Worm (Caenorhabditis elegans) whole organism, L2 larva: ENCODE measurements around the gene Y57A10A.4.
"Not testable (repeated sequence)": the region's sequence is repeated elsewhere in the genome, so short reads cannot be mapped to it uniquely, and the experiment has no call there.

ENCODE experiments used
- C34F6.9 ChIP-seq: fragments of 150-350 bp; optimal IDR thresholded peaks from 2 replicates; lab custom pipeline; 2014; ENCODE audit warnings: missing biosample characterization, missing genetic modification characterization
- F13H6.1 ChIP-seq: sonication (generic microtip); optimal IDR thresholded peaks from 2 replicates; lab custom pipeline; 2016; ENCODE audit warnings: missing genetic modification characterization, missing compliant biosample characterization
- R02D3.7 ChIP-seq: fragments of 150-350 bp; optimal IDR thresholded peaks from 2 replicates; lab custom pipeline; 2014; ENCODE audit warnings: missing biosample characterization, missing genetic modification characterization
- Y55F3AM.14 ChIP-seq: fragments of 200-800 bp; sonication (Bioruptor generic); optimal IDR thresholded peaks from 2 replicates; lab custom pipeline; 2018; ENCODE audit warnings: mild to moderate bottlenecking, missing genetic modification characterization, missing compliant biosample characterization
- ZK546.5 ChIP-seq: sonication (generic microtip); optimal IDR thresholded peaks from 2 replicates; lab custom pipeline; 2017; ENCODE audit warnings: missing biosample characterization, missing genetic modification characterization
- alr-1 ChIP-seq: fragments of 150-350 bp; optimal IDR thresholded peaks from 2 replicates; lab custom pipeline; 2014; ENCODE audit warnings: missing biosample characterization, missing genetic modification characterization
- aly-2 ChIP-seq: fragments of 150-350 bp; optimal IDR thresholded peaks from 2 replicates; lab custom pipeline; 2014; ENCODE audit warnings: missing biosample characterization, missing genetic modification characterization
- ama-1 ChIP-seq: fragments of 150-350 bp; optimal IDR thresholded peaks from 2 replicates; lab custom pipeline; 2018; ENCODE audit warnings: inconsistent platforms
- blmp-1 ChIP-seq: sonication (generic microtip); optimal IDR thresholded peaks from 2 replicates; lab custom pipeline; 2017; ENCODE audit warnings: missing genetic modification characterization, mild to moderate bottlenecking, missing compliant biosample characterization, antibody characterized with exemption, moderate library complexity; ENCODE audit not compliant: insufficient read depth
- ceh-16 ChIP-seq: fragments of 150-350 bp; optimal IDR thresholded peaks from 2 replicates; lab custom pipeline; 2014; ENCODE audit warnings: missing biosample characterization, missing genetic modification characterization
- ceh-82 ChIP-seq: fragments of 150-350 bp; optimal IDR thresholded peaks from 2 replicates; lab custom pipeline; 2014; ENCODE audit warnings: missing biosample characterization, missing genetic modification characterization
- crh-2 ChIP-seq: sonication (generic microtip); optimal IDR thresholded peaks from 2 replicates; lab custom pipeline; 2017; ENCODE audit warnings: missing biosample characterization, missing genetic modification characterization
- dmd-4 ChIP-seq: sonication (generic microtip); optimal IDR thresholded peaks from 2 replicates; lab custom pipeline; 2017; ENCODE audit warnings: missing biosample characterization, missing genetic modification characterization
- egl-27 ChIP-seq: sonication (generic microtip); optimal IDR thresholded peaks from 3 replicates; lab custom pipeline; 2017; ENCODE audit warnings: missing biosample characterization, missing genetic modification reagents, missing genetic modification characterization
- elt-1 ChIP-seq: fragments of 150-350 bp; optimal IDR thresholded peaks from 2 replicates; lab custom pipeline; 2014; ENCODE audit warnings: missing biosample characterization, missing genetic modification characterization
- elt-3 ChIP-seq: sonication (generic microtip); optimal IDR thresholded peaks from 2 replicates; lab custom pipeline; 2017; ENCODE audit warnings: missing biosample characterization, missing genetic modification characterization
- fos-1 ChIP-seq: fragments of 150-350 bp; optimal IDR thresholded peaks from 2 replicates; lab custom pipeline; 2014; ENCODE audit warnings: missing biosample characterization, missing genetic modification characterization
- gmeb-1 ChIP-seq: fragments of 150-350 bp; optimal IDR thresholded peaks from 2 replicates; lab custom pipeline; 2014; ENCODE audit warnings: missing biosample characterization, missing genetic modification characterization
- lin-11 ChIP-seq: fragments of 150-350 bp; sonication (generic microtip); optimal IDR thresholded peaks from 2 replicates; lab custom pipeline; 2014; ENCODE audit warnings: missing biosample characterization, missing genetic modification characterization, inconsistent platforms, mixed read lengths
- lin-13 ChIP-seq: fragments of 150-350 bp; optimal IDR thresholded peaks from 2 replicates; lab custom pipeline; 2014; ENCODE audit warnings: missing biosample characterization, missing genetic modification reagents, missing genetic modification characterization
- lin-39 ChIP-seq: fragments of 150-350 bp; optimal IDR thresholded peaks from 2 replicates; lab custom pipeline; 2014; ENCODE audit warnings: missing biosample characterization, missing genetic modification reagents, missing genetic modification characterization
- lsy-2 ChIP-seq, 2 experiments: fragments of 150-350 bp in 1 of 2; sonication (generic microtip) in 1 of 2; optimal IDR thresholded peaks; 2 replicates each; lab custom pipeline; 2014 to 2017; ENCODE audit warnings: missing biosample characterization in 2 of 2, missing genetic modification characterization in 2 of 2
- mab-5 ChIP-seq: fragments of 150-350 bp; optimal IDR thresholded peaks from 2 replicates; lab custom pipeline; 2014; ENCODE audit warnings: missing biosample characterization, missing genetic modification characterization
- mbf-1 ChIP-seq: sonication (generic microtip); optimal IDR thresholded peaks from 2 replicates; lab custom pipeline; 2017; ENCODE audit warnings: missing biosample characterization, missing genetic modification characterization
- mdl-1 ChIP-seq, 2 experiments: fragments of 150-350 bp in 1 of 2; sonication (generic microtip) in 1 of 2; optimal IDR thresholded peaks; 2 replicates each; lab custom pipeline; 2017; ENCODE audit warnings: missing biosample characterization in 2 of 2, missing genetic modification characterization in 2 of 2
- nhr-10 ChIP-seq: sonication (generic microtip); optimal IDR thresholded peaks from 2 replicates; lab custom pipeline; 2017; ENCODE audit warnings: missing biosample characterization, missing genetic modification characterization
- nhr-11 ChIP-seq: fragments of 150-350 bp; optimal IDR thresholded peaks from 2 replicates; lab custom pipeline; 2014; ENCODE audit warnings: missing biosample characterization, missing genetic modification characterization
- nhr-12 ChIP-seq: fragments of 150-350 bp; optimal IDR thresholded peaks from 2 replicates; lab custom pipeline; 2014; ENCODE audit warnings: missing biosample characterization, missing genetic modification characterization
- nhr-129 ChIP-seq: fragments of 150-350 bp; optimal IDR thresholded peaks from 2 replicates; lab custom pipeline; 2014; ENCODE audit warnings: missing biosample characterization, missing genetic modification characterization
- nhr-21 ChIP-seq: fragments of 150-350 bp; optimal IDR thresholded peaks from 2 replicates; lab custom pipeline; 2014; ENCODE audit warnings: missing biosample characterization, missing genetic modification characterization
- nhr-23 ChIP-seq: fragments of 150-350 bp; optimal IDR thresholded peaks from 2 replicates; lab custom pipeline; 2014; ENCODE audit warnings: missing biosample characterization, missing genetic modification reagents, missing genetic modification characterization
- nhr-237 ChIP-seq: fragments of 150-350 bp; optimal IDR thresholded peaks from 2 replicates; lab custom pipeline; 2014; ENCODE audit warnings: missing biosample characterization, missing genetic modification characterization
- nhr-25 ChIP-seq: fragments of 150-350 bp; sonication (generic microtip); optimal IDR thresholded peaks from 3 replicates; lab custom pipeline; 2014; ENCODE audit warnings: missing biosample characterization, missing genetic modification characterization
- nhr-6 ChIP-seq: fragments of 150-350 bp; optimal IDR thresholded peaks from 2 replicates; lab custom pipeline; 2014; ENCODE audit warnings: missing biosample characterization, missing genetic modification characterization
- nhr-77 ChIP-seq: fragments of 150-350 bp; optimal IDR thresholded peaks from 2 replicates; lab custom pipeline; 2014; ENCODE audit warnings: missing biosample characterization, missing genetic modification characterization
- peb-1 ChIP-seq: fragments of 150-350 bp; optimal IDR thresholded peaks from 2 replicates; lab custom pipeline; 2014; ENCODE audit warnings: missing biosample characterization, missing genetic modification characterization
- sem-4 ChIP-seq: fragments of 150-350 bp; optimal IDR thresholded peaks from 2 replicates; lab custom pipeline; 2014; ENCODE audit warnings: missing biosample characterization, missing genetic modification reagents, missing genetic modification characterization
- skn-1 ChIP-seq: sonication (generic microtip); optimal IDR thresholded peaks from 2 replicates; lab custom pipeline; 2017; ENCODE audit warnings: missing biosample characterization, missing genetic modification characterization
- sma-3 ChIP-seq: sonication (generic microtip); optimal IDR thresholded peaks from 2 replicates; lab custom pipeline; 2016; ENCODE audit warnings: missing genetic modification reagents, missing genetic modification characterization, missing compliant biosample characterization
- sma-9 ChIP-seq, 2 experiments: fragments of 150-350 bp in 1 of 2; sonication (generic microtip) in 1 of 2; optimal IDR thresholded peaks; 2 replicates each; lab custom pipeline; 2014 to 2016; ENCODE audit warnings: missing genetic modification characterization in 2 of 2, mild to moderate bottlenecking in 1 of 2, missing biosample characterization in 1 of 2, missing compliant biosample characterization in 1 of 2, missing genetic modification reagents in 1 of 2, moderate library complexity in 1 of 2
- snpc-4 ChIP-seq: fragments of 150-350 bp; optimal IDR thresholded peaks from 2 replicates; lab custom pipeline; 2014; ENCODE audit warnings: missing biosample characterization, missing genetic modification characterization
- unc-39 ChIP-seq: fragments of 150-350 bp; optimal IDR thresholded peaks from 2 replicates; lab custom pipeline; 2014; ENCODE audit warnings: missing biosample characterization, missing genetic modification characterization
- unc-55 ChIP-seq: fragments of 150-350 bp; sonication (generic microtip); optimal IDR thresholded peaks from 3 replicates; lab custom pipeline; 2014; ENCODE audit warnings: missing biosample characterization, missing genetic modification reagents, missing genetic modification characterization
- unc-62 ChIP-seq: fragments of 150-350 bp; optimal IDR thresholded peaks from 2 replicates; lab custom pipeline; 2014; ENCODE audit warnings: missing biosample characterization, missing genetic modification reagents, missing genetic modification characterization
- zag-1 ChIP-seq: fragments of 150-350 bp; optimal IDR thresholded peaks from 2 replicates; lab custom pipeline; 2014; ENCODE audit warnings: missing biosample characterization, missing genetic modification characterization
- ztf-1 ChIP-seq: fragments of 200-800 bp; sonication (Bioruptor generic); conservative IDR thresholded peaks from 2 replicates; pipeline ENCODE4 v1.3.6; 2022; ENCODE audit warnings: missing genetic modification characterization, missing compliant biosample characterization
- ztf-11 ChIP-seq: sonication (generic microtip); optimal IDR thresholded peaks from 2 replicates; lab custom pipeline; 2017; ENCODE audit warnings: missing biosample characterization, missing genetic modification characterization
- ztf-4 ChIP-seq: fragments of 150-350 bp; optimal IDR thresholded peaks from 2 replicates; lab custom pipeline; 2014; ENCODE audit warnings: missing biosample characterization, missing genetic modification characterization

Y57A10A.4 gene

ce11 chrII:12151640-12152039 is at the start of gene Y57A10A.4:
Gene Y57A10A.4, plus strand, starts transcription at chrII:12151940.
- not testable (repeated sequence) for TF ChIP-seq blmp-1 (tag; lab: Kevin White, UChicago); ztf-1 (GFP tag; lab: Robert Waterston, UW); dmd-4
- TF ChIP-seq, all 48 proteins: peak for 0; not testable (repeated sequence) for 48

DNA sequence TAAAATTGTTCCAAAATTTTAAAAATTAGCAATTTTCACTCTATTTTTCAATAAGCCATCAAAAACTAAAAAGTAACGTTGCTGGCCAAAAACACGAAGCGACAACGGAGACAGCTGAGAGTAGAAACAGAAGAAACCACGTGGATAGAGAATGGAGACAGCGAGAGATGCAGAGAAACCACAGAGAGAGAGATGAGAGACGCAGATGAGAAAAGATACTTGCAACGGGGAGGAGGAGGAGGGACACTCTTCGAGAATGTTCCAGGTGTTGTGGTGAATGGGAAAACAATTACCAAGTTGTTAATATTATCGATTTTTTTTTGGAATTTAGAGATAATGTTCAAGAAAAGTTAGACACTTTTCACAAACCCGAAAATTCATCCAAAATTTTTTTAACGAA is 49.4 kb upstream of the Y57A10A.4 start:
- TF ChIP-seq nhr-25 (peak; percentile 92), aly-2 (tag; lab: Kevin White, UChicago) (no peak), F13H6.1 (tag; lab: Kevin White, UChicago) (peak; percentile 94), nhr-11 (tag; lab: Kevin White, UChicago) (no peak), mdl-1 (tag; optimal IDR thresholded peaks at IDR 0.05; lab: Kevin White, UChicago) (peak; percentile 83 to 98), lin-11 (peak; percentile 76), nhr-129 (tag; lab: Kevin White, UChicago) (peak; percentile 95), crh-2 (peak; percentile 99), fos-1 (tag; lab: Kevin White, UChicago) (peak; percentile 94), R02D3.7 (no peak), ZK546.5 (tag; lab: Kevin White, UChicago) (peak; percentile 39), sma-3 (GFP tag; lab: Kevin White, UChicago) (peak; percentile 96), nhr-6 (tag; lab: Kevin White, UChicago) (peak; percentile 94), mbf-1 (no peak), ztf-11 (tag; lab: Kevin White, UChicago) (no peak), lin-13 (peak; percentile 90), ztf-4 (tag; lab: Kevin White, UChicago) (peak; percentile 97), sma-9 (GFP tag; optimal IDR thresholded peaks at IDR 0.05; lab: Kevin White, UChicago) (peak; percentile 91), sma-9 (tag; optimal IDR thresholded peaks at IDR 0.05; lab: Kevin White, UChicago) (no peak), elt-1 (tag; lab: Kevin White, UChicago) (no peak), skn-1 (peak; percentile 71), zag-1 (tag; lab: Kevin White, UChicago) (peak; percentile 71), ztf-1 (GFP tag; lab: Robert Waterston, UW) (no peak), alr-1 (tag; lab: Kevin White, UChicago) (no peak), ceh-16 (tag; lab: Kevin White, UChicago) (peak; percentile 13), dmd-4 (no peak), C34F6.9 (peak; percentile 100), snpc-4 (tag; lab: Kevin White, UChicago) (peak; percentile 86), mab-5 (tag; lab: Kevin White, UChicago) (peak; percentile 85), peb-1 (tag; lab: Kevin White, UChicago) (no peak), gmeb-1 (tag; lab: Kevin White, UChicago) (peak; percentile 85), sem-4 (peak; percentile 93), unc-39 (tag; lab: Kevin White, UChicago) (no peak), egl-27 (tag; lab: Kevin White, UChicago) (peak; percentile 92), nhr-21 (tag; lab: Kevin White, UChicago) (peak; percentile 89), unc-55 (GFP tag; lab: Kevin White, UChicago) (peak; percentile 90), nhr-23 (tag; lab: Kevin White, UChicago) (no peak), nhr-12 (tag; lab: Kevin White, UChicago) (peak; percentile 32), blmp-1 (tag; lab: Kevin White, UChicago) (peak; percentile 78), unc-62 (GFP tag; lab: Kevin White, UChicago) (no peak), lin-39 (tag; lab: Kevin White, UChicago) (no peak), Y55F3AM.14 (GFP tag; lab: Kevin White, UChicago) (peak; percentile 74), nhr-237 (tag; lab: Kevin White, UChicago) (peak; percentile 42), lsy-2 (tag; optimal IDR thresholded peaks at IDR 0.05; lab: Kevin White, UChicago) (peak; percentile 80 to 94), elt-3 (no peak), nhr-10 (tag; lab: Kevin White, UChicago) (peak; percentile 76), ama-1 (lab: Kevin White, UChicago) (peak; percentile 92), ceh-82 (no peak), nhr-77 (tag; lab: Kevin White, UChicago) (peak; percentile 52)
